Fruit fly (Drosophila melanogaster): ENCODE data around the gene CG7970.

dm6 chr3L:1661738-1662370, 9.3 kb downstream of the CG7970 start:
- TF ChIP-seq CG14711 (tag; optimal IDR thresholded peaks at IDR 0.05) = no peak
- TF ChIP-seq ovo (GFP tag; optimal IDR thresholded peaks at IDR 0.05) = no peak
- peak; percentile 12 for TF ChIP-seq cic (GFP tag; optimal IDR thresholded peaks at IDR 0.05)
- no peak for TF ChIP-seq cnc (optimal IDR thresholded peaks at IDR 0.05)
- no peak for TF ChIP-seq CG5204 (GFP tag; optimal IDR thresholded peaks at IDR 0.05)
- TF ChIP-seq bab1 (GFP tag; optimal IDR thresholded peaks at IDR 0.05) = no peak
- TF ChIP-seq kay (GFP tag; ENCODE audit: borderline replicate concordance) = no peak
- TF ChIP-seq CG12768 (GFP tag; optimal IDR thresholded peaks at IDR 0.05) = no peak
- no peak for TF ChIP-seq CG33017 (tag; optimal IDR thresholded peaks at IDR 0.05)
- no peak for TF ChIP-seq CG11617 (GFP tag; optimal IDR thresholded peaks at IDR 0.05)
